Worm (Caenorhabditis elegans) whole organism, young adult: Measurements from ENCODE around the gene F46F5.1.

Source experiments
- B0035.1 ChIP-seq: sonication (generic microtip); optimal IDR thresholded peaks from 2 replicates; lab custom pipeline; 2016; ENCODE audit warnings: missing genetic modification characterization, mild to moderate bottlenecking, missing compliant biosample characterization, missing genotype, missing genetic modification reagents
- B0261.1 ChIP-seq: sonication (generic microtip); optimal IDR thresholded peaks from 2 replicates; lab custom pipeline; 2016; ENCODE audit warnings: mild to moderate bottlenecking, missing genetic modification characterization, moderate library complexity, missing compliant biosample characterization
- F10E7.11 ChIP-seq: sonication (generic microtip); optimal IDR thresholded peaks from 2 replicates; lab custom pipeline; 2017; ENCODE audit warnings: mild to moderate bottlenecking, missing genetic modification characterization, moderate library complexity, missing compliant biosample characterization
- K11D2.4 ChIP-seq: fragments of 200-800 bp; sonication (Bioruptor generic); IDR thresholded peaks from 2 replicates; pipeline ENCODE4 v1.3.6; 2022; ENCODE audit warnings: missing genetic modification reagents, missing genetic modification characterization, missing compliant biosample characterization
- Y53G8AR.9 ChIP-seq: fragments of 200-800 bp; sonication (Bioruptor generic); conservative IDR thresholded peaks from 2 replicates; pipeline ENCODE4 v1.3.6; 2022; ENCODE audit warnings: missing genetic modification reagents, missing genetic modification characterization, missing compliant biosample characterization
- Y56A3A.18 ChIP-seq: fragments of 200-800 bp; sonication (Bioruptor generic); IDR thresholded peaks from 2 replicates; pipeline ENCODE4 v1.3.6; 2022; ENCODE audit warnings: missing genetic modification reagents, missing genetic modification characterization, missing compliant biosample characterization
- ama-1 ChIP-seq, 3 experiments: fragments of 150-350 bp in 1 of 3; sonication (generic microtip) in 2 of 3; optimal IDR thresholded peaks; 2 replicates each; lab custom pipeline; 2014 to 2018; ENCODE audit warnings: missing biosample characterization in 2 of 3, missing genetic modification characterization in 2 of 3, missing genetic modification reagents in 2 of 3
- athp-1 ChIP-seq: sonication (generic microtip); optimal IDR thresholded peaks from 2 replicates; lab custom pipeline; 2017; ENCODE audit warnings: mild to moderate bottlenecking, missing genetic modification characterization, missing compliant biosample characterization
- attf-5 ChIP-seq: fragments of 200-800 bp; sonication (Bioruptor generic); optimal IDR thresholded peaks from 2 replicates; lab custom pipeline; 2018; ENCODE audit warnings: mild to moderate bottlenecking, missing genetic modification characterization, missing compliant biosample characterization
- cebp-1 ChIP-seq, 2 experiments: fragments of 200-800 bp in 1 of 2; sonication (Bioruptor generic) in 1 of 2; sonication (generic microtip) in 1 of 2; IDR thresholded peaks in 1 of 2; optimal IDR thresholded peaks in 1 of 2; 2 replicates each; pipeline versions ENCODE4 v1.3.6 to Lab custom; 2017 to 2022; ENCODE audit warnings: missing compliant biosample characterization in 2 of 2, missing genetic modification characterization in 2 of 2, mild to moderate bottlenecking in 1 of 2, missing genetic modification reagents in 1 of 2, moderate library complexity in 1 of 2
- ceh-100 ChIP-seq: fragments of 200-800 bp; sonication (Bioruptor generic); IDR thresholded peaks from 2 replicates; pipeline ENCODE4 v1.3.6; 2022; ENCODE audit warnings: missing genetic modification reagents, missing genetic modification characterization, missing compliant biosample characterization
- efl-1 ChIP-seq: fragments of 150-350 bp; optimal IDR thresholded peaks from 2 replicates; lab custom pipeline; 2014; ENCODE audit warnings: missing biosample characterization, missing genetic modification reagents, missing genetic modification characterization
- fkh-3 ChIP-seq: sonication (generic microtip); optimal IDR thresholded peaks from 2 replicates; lab custom pipeline; 2016; ENCODE audit warnings: mild to moderate bottlenecking, missing genetic modification characterization, missing compliant biosample characterization
- hlh-12 ChIP-seq: sonication (generic microtip); optimal IDR thresholded peaks from 2 replicates; lab custom pipeline; 2016; ENCODE audit warnings: missing genetic modification characterization, missing compliant biosample characterization
- hmg-1.2 ChIP-seq: fragments of 200-800 bp; sonication (Bioruptor generic); IDR thresholded peaks from 2 replicates; pipeline ENCODE4 v1.3.6; 2022; ENCODE audit warnings: missing genetic modification reagents, missing genetic modification characterization, missing compliant biosample characterization
- hmg-20 ChIP-seq: fragments of 200-800 bp; sonication (Bioruptor generic); IDR thresholded peaks from 2 replicates; pipeline ENCODE4 v1.3.6; 2022; ENCODE audit warnings: missing genetic modification reagents, missing genetic modification characterization, missing compliant biosample characterization
- lag-1 ChIP-seq: fragments of 200-800 bp; sonication (Bioruptor generic); IDR thresholded peaks from 2 replicates; pipeline ENCODE4 v1.3.6; 2022; ENCODE audit warnings: missing genetic modification reagents, missing genetic modification characterization, missing compliant biosample characterization
- let-526 ChIP-seq: fragments of 200-800 bp; sonication (Bioruptor generic); IDR thresholded peaks from 2 replicates; pipeline ENCODE4 v1.3.6; 2022; ENCODE audit warnings: missing genetic modification reagents, missing genetic modification characterization, missing compliant biosample characterization
- lin-26 ChIP-seq: fragments of 200-800 bp; sonication (Bioruptor generic); IDR thresholded peaks from 2 replicates; pipeline ENCODE4 v1.3.6; 2022; ENCODE audit warnings: missing genetic modification reagents, missing genetic modification characterization, missing compliant biosample characterization
- lin-40 ChIP-seq: sonication (generic microtip); optimal IDR thresholded peaks from 2 replicates; lab custom pipeline; 2016; ENCODE audit warnings: missing genetic modification characterization, mild to moderate bottlenecking, missing compliant biosample characterization, missing genotype, missing genetic modification reagents
- lir-1 ChIP-seq: fragments of 200-800 bp; sonication (Bioruptor generic); conservative IDR thresholded peaks from 2 replicates; pipeline ENCODE4 v1.3.6; 2022; ENCODE audit warnings: missing genetic modification reagents, missing genetic modification characterization, missing compliant biosample characterization
- lsy-27 ChIP-seq: sonication (generic microtip); optimal IDR thresholded peaks from 2 replicates; lab custom pipeline; 2017; ENCODE audit warnings: missing genetic modification characterization, mild to moderate bottlenecking, missing compliant biosample characterization, antibody characterized with exemption, missing genotype, borderline replicate concordance; ENCODE audit not compliant: insufficient read depth
- mcd-1 ChIP-seq: fragments of 200-800 bp; sonication (Bioruptor generic); IDR thresholded peaks from 2 replicates; pipeline ENCODE4 v1.3.6; 2022; ENCODE audit warnings: missing genetic modification reagents, missing genetic modification characterization, missing compliant biosample characterization
- mel-28 ChIP-seq: sonication (generic microtip); optimal IDR thresholded peaks from 2 replicates; lab custom pipeline; 2016; ENCODE audit warnings: borderline replicate concordance, mild to moderate bottlenecking, missing genetic modification characterization, missing compliant biosample characterization
- nfya-1 ChIP-seq: sonication (generic microtip); optimal IDR thresholded peaks from 2 replicates; lab custom pipeline; 2017; ENCODE audit warnings: antibody characterized with exemption, missing compliant biosample characterization, missing genetic modification characterization, borderline replicate concordance; ENCODE audit not compliant: insufficient read depth
- pbrm-1 ChIP-seq: fragments of 200-800 bp; sonication (Bioruptor generic); IDR thresholded peaks from 2 replicates; pipeline ENCODE4 v1.3.6; 2022; ENCODE audit warnings: missing genetic modification reagents, missing genetic modification characterization, missing compliant biosample characterization
- rec-8 ChIP-seq, 2 experiments: sonication (generic microtip); optimal IDR thresholded peaks; 2 replicates each; lab custom pipeline; 2016; ENCODE audit warnings: mild to moderate bottlenecking in 2 of 2, missing genetic modification characterization in 2 of 2, missing genetic modification reagents in 2 of 2, missing genotype in 2 of 2, missing biosample characterization in 1 of 2, missing compliant biosample characterization in 1 of 2, moderate library complexity in 1 of 2
- rpc-1 ChIP-seq, 2 experiments: fragments of 150-350 bp in 1 of 2; sonication (generic microtip) in 1 of 2; optimal IDR thresholded peaks; 2 replicates each; lab custom pipeline; 2014 to 2018; ENCODE audit warnings: missing biosample characterization in 1 of 2, missing genetic modification characterization in 1 of 2, missing genetic modification reagents in 1 of 2, missing genotype in 1 of 2
- sea-2 ChIP-seq: fragments of 200-800 bp; sonication (Bioruptor generic); IDR thresholded peaks from 2 replicates; pipeline ENCODE4 v1.3.6; 2022; ENCODE audit warnings: missing genetic modification characterization, missing compliant biosample characterization
- snpc-4 ChIP-seq, 5 experiments: fragments of 150-350 bp in 1 of 5; sonication (generic microtip) in 4 of 5; optimal IDR thresholded peaks; 2 replicates each; lab custom pipeline; 2014 to 2018; ENCODE audit warnings: missing genetic modification characterization in 5 of 5, missing biosample characterization in 3 of 5, antibody characterized with exemption in 2 of 5, mild to moderate bottlenecking in 2 of 5, missing compliant biosample characterization in 2 of 5, missing genotype in 2 of 5, moderate library complexity in 2 of 5, missing genetic modification reagents in 1 of 5
- tbx-9 ChIP-seq: sonication (generic microtip); optimal IDR thresholded peaks from 2 replicates; lab custom pipeline; 2016; ENCODE audit warnings: borderline replicate concordance, missing genetic modification characterization, inconsistent platforms, missing compliant biosample characterization
- tlf-1 ChIP-seq: fragments of 200-800 bp; sonication (Bioruptor generic); optimal IDR thresholded peaks from 2 replicates; lab custom pipeline; 2018; ENCODE audit warnings: mild to moderate bottlenecking, missing genetic modification characterization, missing compliant biosample characterization
- unc-130 ChIP-seq: sonication (generic microtip); optimal IDR thresholded peaks from 2 replicates; lab custom pipeline; 2016; ENCODE audit warnings: missing genetic modification reagents, missing genetic modification characterization, missing compliant biosample characterization
- zfh-2 ChIP-seq: fragments of 200-800 bp; sonication (Bioruptor generic); conservative IDR thresholded peaks from 2 replicates; pipeline ENCODE4 v1.3.6; 2022; ENCODE audit warnings: missing genetic modification reagents, missing genetic modification characterization, missing compliant biosample characterization
- ztf-18 ChIP-seq: sonication (generic microtip); optimal IDR thresholded peaks from 2 replicates; lab custom pipeline; 2016; ENCODE audit warnings: missing genotype, mild to moderate bottlenecking, missing genetic modification characterization, missing compliant biosample characterization
- ztf-3 ChIP-seq: fragments of 200-800 bp; sonication (Bioruptor generic); optimal IDR thresholded peaks from 2 replicates; lab custom pipeline; 2018; ENCODE audit warnings: mild to moderate bottlenecking, missing genetic modification characterization, missing compliant biosample characterization

F46F5.1 gene

ce11 chrII:769250-769649 lies 22.5 kb downstream of the F46F5.1 start (continued):
- peak; percentile 8; the same call in 1 of the 2 replicates for TF ChIP-seq lin-26 (GFP tag; lab: Robert Waterston, UW)
- TF ChIP-seq athp-1: no peak
- TF ChIP-seq mcd-1: no peak
- TF ChIP-seq ztf-3 (GFP tag; lab: Kevin White, UChicago): no peak
- no peak for TF ChIP-seq tlf-1 (GFP tag; lab: Kevin White, UChicago)
- TF ChIP-seq hmg-20: no peak
- TF ChIP-seq lsy-27: no peak
- TF ChIP-seq Y53G8AR.9 (GFP tag; lab: Robert Waterston, UW): no peak
- TF ChIP-seq pbrm-1 (GFP tag; lab: Robert Waterston, UW): no peak
- TF ChIP-seq attf-5 (GFP tag; lab: Kevin White, UChicago): no peak
- TF ChIP-seq lir-1 (GFP tag; lab: Robert Waterston, UW): no peak
- no peak for TF ChIP-seq lin-40 (tag; lab: Kevin White, UChicago)
- TF ChIP-seq zfh-2 (GFP tag; lab: Robert Waterston, UW): no peak
- TF ChIP-seq tbx-9: no peak
- no peak for TF ChIP-seq Y56A3A.18 (GFP tag; lab: Robert Waterston, UW)
- peak in 1 of 2 experiments; percentile 39 for TF ChIP-seq rec-8 (tag; optimal IDR thresholded peaks at IDR 0.05; lab: Kevin White, UChicago)
- TF ChIP-seq cebp-1 (GFP tag; IDR thresholded peaks at IDR 0.05; lab: Robert Waterston, UW): no peak
- TF ChIP-seq cebp-1 (tag; optimal IDR thresholded peaks at IDR 0.05; lab: Kevin White, UChicago): no peak
- no peak for TF ChIP-seq ama-1 (optimal IDR thresholded peaks at IDR 0.05; lab: Kevin White, UChicago)
- no peak for TF ChIP-seq ama-1 (GFP tag; optimal IDR thresholded peaks at IDR 0.05; lab: Kevin White, UChicago)
- peak; percentile 54 for TF ChIP-seq B0261.1 (tag; lab: Kevin White, UChicago)
- no peak for TF ChIP-seq unc-130 (GFP tag; lab: Kevin White, UChicago)
- peak; percentile 41 for TF ChIP-seq rpc-1 (optimal IDR thresholded peaks at IDR 0.05; lab: Kevin White, UChicago)
- TF ChIP-seq rpc-1 (tag; optimal IDR thresholded peaks at IDR 0.05; lab: Kevin White, UChicago): peak; percentile 74

ce11 chrII:765219-765618 lies 26.5 kb downstream of the F46F5.1 start, which contains the start of gene C08G5.7:
C08G5.7 (minus strand) TSS chrII:765319.
- TF ChIP-seq ztf-3 (GFP tag; lab: Kevin White, UChicago) (no peak), ztf-18 (no peak), lin-40 (tag; lab: Kevin White, UChicago) (no peak)

- TF ChIP-seq efl-1 (GFP tag; lab: Kevin White, UChicago) (no peak), F10E7.11 (tag; lab: Kevin White, UChicago) (no peak), ama-1 (optimal IDR thresholded peaks at IDR 0.05; lab: Kevin White, UChicago) (no peak), ama-1 (GFP tag; optimal IDR thresholded peaks at IDR 0.05; lab: Kevin White, UChicago) (no peak), tlf-1 (GFP tag; lab: Kevin White, UChicago) (no peak), K11D2.4 (GFP tag; lab: Robert Waterston, UW) (no peak), unc-130 (GFP tag; lab: Kevin White, UChicago) (no peak), snpc-4 (GFP tag; optimal IDR thresholded peaks at IDR 0.05; lab: Kevin White, UChicago) (no peak), snpc-4 (tag; optimal IDR thresholded peaks at IDR 0.05; lab: Kevin White, UChicago) (no peak), hlh-12 (tag; lab: Kevin White, UChicago) (no peak), ceh-100 (GFP tag; lab: Robert Waterston, UW) (no peak), fkh-3 (tag; lab: Kevin White, UChicago) (no peak), B0035.1 (tag; lab: Kevin White, UChicago) (no peak), hmg-1.2 (GFP tag; lab: Robert Waterston, UW) (no peak), nfya-1 (tag; lab: Kevin White, UChicago) (no peak), let-526 (GFP tag; lab: Robert Waterston, UW) (no peak), sea-2 (no peak), mel-28 (tag; lab: Kevin White, UChicago) (no peak), mcd-1 (no peak), lag-1 (GFP tag; lab: Robert Waterston, UW) (no peak)
Observed at ce11 chrII:764385-764784, 27.3 kb downstream of the F46F5.1 start.
